Fruit fly (Drosophila melanogaster): ENCODE results near the gene CG3407.

Gene CG3407

dm6 chr2L:3802818-3803456, 10.3 kb downstream of the CG3407 start (continued):
- no peak for TF ChIP-seq prd (optimal IDR thresholded peaks at IDR 0.05)
- TF ChIP-seq prd (GFP tag; IDR thresholded peaks at IDR 0.05), result peak; percentile 71
- 0 out of 2 replicates have a peak, but pooled peaks have one; percentile 43 for TF ChIP-seq dati (GFP tag; IDR thresholded peaks at IDR 0.05)
- TF ChIP-seq Mrtf (GFP tag; IDR thresholded peaks at IDR 0.05), result no peak
- TF ChIP-seq CG31365 (tag; optimal IDR thresholded peaks at IDR 0.05), result peak; percentile 2
- TF ChIP-seq CG11398 (GFP tag; optimal IDR thresholded peaks at IDR 0.05), result peak; percentile 31
- no peak for TF ChIP-seq CG13894 (tag; optimal IDR thresholded peaks at IDR 0.05)
- no peak for TF ChIP-seq CG6254 (GFP tag; optimal IDR thresholded peaks at IDR 0.05)
- TF ChIP-seq CoRest (tag; optimal IDR thresholded peaks at IDR 0.05), result peak; percentile 81
- peak; percentile 63 for TF ChIP-seq Max (GFP tag; optimal IDR thresholded peaks at IDR 0.05)
- TF ChIP-seq danr (GFP tag; IDR thresholded peaks at IDR 0.05), result no peak
- TF ChIP-seq Sry-β (GFP tag; optimal IDR thresholded peaks at IDR 0.05), result peak; percentile 95
- TF ChIP-seq Hr78 (GFP tag; optimal IDR thresholded peaks at IDR 0.05), result no peak
- no peak for TF ChIP-seq CG14965 (GFP tag; optimal IDR thresholded peaks at IDR 0.05; ENCODE audit: borderline replicate concordance)
- no peak for TF ChIP-seq CG17568 (GFP tag; optimal IDR thresholded peaks at IDR 0.05)
- TF ChIP-seq Lpt (GFP tag; optimal IDR thresholded peaks at IDR 0.05), result no peak
- peak; percentile 20 for TF ChIP-seq CG10462 (GFP tag; optimal IDR thresholded peaks at IDR 0.05)
- TF ChIP-seq Dip2 (GFP tag; IDR thresholded peaks at IDR 0.05), result no peak
- peak; percentile 51 for TF ChIP-seq CG6854 (GFP tag; optimal IDR thresholded peaks at IDR 0.05)
- peak; percentile 11 for TF ChIP-seq her (GFP tag; optimal IDR thresholded peaks at IDR 0.05)
- TF ChIP-seq nerfin-2 (GFP tag; IDR thresholded peaks at IDR 0.05; ENCODE audit: partially characterized antibody), result no peak
- peak; percentile 63 for TF ChIP-seq CG4707 (GFP tag; optimal IDR thresholded peaks at IDR 0.05)
- TF ChIP-seq unpg (GFP tag; optimal IDR thresholded peaks at IDR 0.05), result peak; percentile 81
- TF ChIP-seq CG12942 (GFP tag; optimal IDR thresholded peaks at IDR 0.05), result peak; percentile 34
- TF ChIP-seq mirr (GFP tag; optimal IDR thresholded peaks at IDR 0.05), result peak; percentile 9
- TF ChIP-seq CG11695 (GFP tag; IDR thresholded peaks at IDR 0.05), result peak; percentile 67
- TF ChIP-seq trh (GFP tag; optimal IDR thresholded peaks at IDR 0.05), result peak; percentile 62
- peak; percentile 39; the same call in 1 of the 2 replicates for TF ChIP-seq MBD-R2 (GFP tag; IDR thresholded peaks at IDR 0.05)
- TF ChIP-seq bcd (GFP tag; optimal IDR thresholded peaks at IDR 0.05), result peak; percentile 54
- no peak for TF ChIP-seq CG1603 (tag; optimal IDR thresholded peaks at IDR 0.05)
- TF ChIP-seq Hr39 (optimal IDR thresholded peaks at IDR 0.05), result no peak
- TF ChIP-seq CG12071 (GFP tag; optimal IDR thresholded peaks at IDR 0.05), result no peak
- TF ChIP-seq CG10543 (GFP tag; optimal IDR thresholded peaks at IDR 0.05), result peak; percentile 74
- no peak for TF ChIP-seq sna (GFP tag; IDR thresholded peaks at IDR 0.05; ENCODE audit: partially characterized antibody)
- peak; percentile 53 for TF ChIP-seq mam (GFP tag; optimal IDR thresholded peaks at IDR 0.05)
- no peak for TF ChIP-seq sima (GFP tag; optimal IDR thresholded peaks at IDR 0.05)
- TF ChIP-seq CG2116 (GFP tag; optimal IDR thresholded peaks at IDR 0.05), result peak; percentile 58
- TF ChIP-seq CG14014 (GFP tag; IDR thresholded peaks at IDR 0.05), result peak; percentile 75
- peak; percentile 83 for TF ChIP-seq Sox102F (GFP tag; optimal IDR thresholded peaks at IDR 0.05)
- peak; percentile 61 for TF ChIP-seq CG12659 (GFP tag; optimal IDR thresholded peaks at IDR 0.05)
- no peak for TF ChIP-seq psq (GFP tag; optimal IDR thresholded peaks at IDR 0.05)
- TF ChIP-seq fu2 (GFP tag; optimal IDR thresholded peaks at IDR 0.05), result peak; percentile 49
- TF ChIP-seq CG12219 (GFP tag; optimal IDR thresholded peaks at IDR 0.05), result peak; percentile 55
- peak; percentile 74 for TF ChIP-seq Hr3 (GFP tag; optimal IDR thresholded peaks at IDR 0.05)
- TF ChIP-seq pros (GFP tag; optimal IDR thresholded peaks at IDR 0.05), result no peak
- TF ChIP-seq tgo (GFP tag; IDR thresholded peaks at IDR 0.05), result peak; percentile 53; the same call in 2 of the 3 replicates
- TF ChIP-seq Ravus (GFP tag; IDR thresholded peaks at IDR 0.05), result no peak
- TF ChIP-seq Gug (GFP tag; IDR thresholded peaks at IDR 0.05), result peak; percentile 25; the same call in 2 of the 4 replicates
- 0 out of 3 replicates have a peak, but pooled peaks have one; percentile 28 for TF ChIP-seq CG2199 (GFP tag; IDR thresholded peaks at IDR 0.05)
- TF ChIP-seq CG13775 (GFP tag; optimal IDR thresholded peaks at IDR 0.05), result peak; percentile 71

All from whole organism, embryonic.